Worm (Caenorhabditis elegans): ENCODE measurements around the gene srj-33.

srj-33 gene

DNA sequence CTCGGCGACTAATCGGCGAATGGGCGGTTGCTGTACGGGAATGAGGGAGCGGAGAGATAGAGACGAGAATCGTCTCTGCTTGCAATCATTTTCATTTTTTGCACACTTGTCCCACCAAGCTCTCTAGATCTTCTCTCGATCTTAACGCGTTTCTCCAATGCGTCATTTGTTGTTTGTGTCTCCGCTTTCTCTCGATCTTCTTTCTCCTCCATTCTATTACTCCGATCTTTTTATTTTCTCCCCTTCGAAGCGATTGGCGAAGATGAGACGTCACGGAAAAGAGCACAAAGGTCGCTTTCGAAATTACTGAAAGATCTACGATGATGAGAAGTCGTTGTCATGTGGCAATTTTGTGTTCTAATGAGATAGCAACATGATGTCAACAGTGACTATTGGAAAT lies 21.3 kb upstream of the srj-33 start:
- no peak for TF ChIP-seq snpc-4 (tag; optimal IDR thresholded peaks at IDR 0.05)
- peak; percentile 22 for TF ChIP-seq egl-5 (tag; optimal IDR thresholded peaks at IDR 0.05)
- TF ChIP-seq nhr-11 (tag; optimal IDR thresholded peaks at IDR 0.05) = peak; percentile 37

DNA sequence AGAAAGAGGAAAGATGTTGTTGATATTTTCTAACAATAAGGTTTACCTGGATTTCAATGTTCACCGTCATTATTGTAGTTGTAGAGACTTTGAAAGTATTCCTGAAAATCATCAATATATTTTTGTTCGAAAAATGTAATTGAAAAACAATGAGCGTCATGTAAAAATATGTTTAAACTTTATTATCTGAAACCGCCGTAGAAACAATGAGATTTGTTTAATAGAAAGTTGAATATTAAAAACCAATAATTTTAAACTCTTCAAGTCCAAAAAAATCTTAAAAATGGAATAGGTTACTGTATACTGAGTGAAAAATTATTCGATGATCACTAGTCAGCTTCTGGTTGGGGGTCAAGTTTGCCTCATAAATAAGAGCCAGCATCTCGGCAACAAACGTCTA lies 20.9 kb upstream of the srj-33 start, which contains the start of gene anmt-3:
Gene anmt-3, minus strand, starts transcription at position 101 of the 400 bp plus-strand sequence.
- no peak for TF ChIP-seq lsy-12 (tag; optimal IDR thresholded peaks at IDR 0.05)
- TF ChIP-seq nhr-77 (tag; optimal IDR thresholded peaks at IDR 0.05) = no peak
- no peak for TF ChIP-seq elt-2 (tag; optimal IDR thresholded peaks at IDR 0.05)
- no peak for TF ChIP-seq nhr-76 (tag; optimal IDR thresholded peaks at IDR 0.05)
- no peak for TF ChIP-seq mdl-1 (tag; optimal IDR thresholded peaks at IDR 0.05)
- no peak for TF ChIP-seq nhr-28 (tag; optimal IDR thresholded peaks at IDR 0.05)
- no peak for TF ChIP-seq jun-1 (tag; optimal IDR thresholded peaks at IDR 0.05)
- TF ChIP-seq unc-62 (GFP tag; optimal IDR thresholded peaks at IDR 0.05) = no peak
- no peak for TF ChIP-seq daf-12 (tag; optimal IDR thresholded peaks at IDR 0.05)
- no peak for TF ChIP-seq egl-27 (tag; optimal IDR thresholded peaks at IDR 0.05)
- no peak for TF ChIP-seq unc-39 (tag; optimal IDR thresholded peaks at IDR 0.05)
- no peak for TF ChIP-seq sea-2 (GFP tag; optimal IDR thresholded peaks at IDR 0.05)
- no peak for TF ChIP-seq R02D3.7 (tag; optimal IDR thresholded peaks at IDR 0.05)
- no peak for TF ChIP-seq elt-1 (tag; optimal IDR thresholded peaks at IDR 0.05)
- TF ChIP-seq fos-1 (tag; optimal IDR thresholded peaks at IDR 0.05) = no peak
- TF ChIP-seq pqm-1 (tag; optimal IDR thresholded peaks at IDR 0.05) = no peak
- TF ChIP-seq nhr-12 (tag; optimal IDR thresholded peaks at IDR 0.05) = no peak
- no peak for TF ChIP-seq hmg-11 (tag; optimal IDR thresholded peaks at IDR 0.05)
- no peak for TF ChIP-seq pha-4 (tag; optimal IDR thresholded peaks at IDR 0.05)

DNA sequence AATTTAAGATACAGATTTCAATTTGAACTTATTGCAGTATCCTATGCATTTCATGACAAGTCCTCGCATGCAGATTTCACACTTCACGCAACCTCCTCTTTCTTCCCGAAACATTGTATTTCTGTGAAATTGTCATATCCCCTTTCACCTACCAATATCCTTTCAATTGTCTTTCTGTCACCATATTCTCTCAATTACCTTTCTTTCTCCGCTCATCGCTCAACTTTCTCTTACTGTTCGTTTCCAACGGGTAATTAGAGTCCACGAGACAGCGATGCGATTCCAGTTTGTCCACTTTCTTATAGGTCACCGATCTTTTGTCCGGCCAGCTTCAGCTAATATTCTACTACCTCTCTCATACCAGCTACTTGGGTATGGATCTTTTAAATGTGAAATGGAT lies 15.1 kb upstream of the srj-33 start, which contains the start of gene mam-5:
Gene mam-5, plus strand, starts transcription at position 304 of the 400 bp plus-strand sequence.
- no peak for TF ChIP-seq lsy-12 (tag; optimal IDR thresholded peaks at IDR 0.05)
- no peak for TF ChIP-seq ztf-4 (tag; optimal IDR thresholded peaks at IDR 0.05)
- no peak for TF ChIP-seq nhr-25 (tag; optimal IDR thresholded peaks at IDR 0.05)
- no peak for TF ChIP-seq lin-39 (tag; optimal IDR thresholded peaks at IDR 0.05)
- TF ChIP-seq hmg-11 (tag; optimal IDR thresholded peaks at IDR 0.05) = no peak
- no peak for TF ChIP-seq unc-39 (tag; optimal IDR thresholded peaks at IDR 0.05)
- TF ChIP-seq egl-5 (tag; optimal IDR thresholded peaks at IDR 0.05) = no peak
- TF ChIP-seq unc-62 (GFP tag; optimal IDR thresholded peaks at IDR 0.05) = no peak
- TF ChIP-seq sea-2 (GFP tag; optimal IDR thresholded peaks at IDR 0.05) = no peak
- no peak for TF ChIP-seq elt-3 (tag; optimal IDR thresholded peaks at IDR 0.05)
- TF ChIP-seq daf-12 (tag; optimal IDR thresholded peaks at IDR 0.05) = no peak
- no peak for TF ChIP-seq fkh-2 (tag; optimal IDR thresholded peaks at IDR 0.05)
- no peak for TF ChIP-seq fos-1 (tag; optimal IDR thresholded peaks at IDR 0.05)
- TF ChIP-seq elt-2 (tag; optimal IDR thresholded peaks at IDR 0.05) = no peak
- TF ChIP-seq nhr-77 (tag; optimal IDR thresholded peaks at IDR 0.05) = no peak
- no peak for TF ChIP-seq R02D3.7 (tag; optimal IDR thresholded peaks at IDR 0.05)
- no peak for TF ChIP-seq pha-4 (tag; optimal IDR thresholded peaks at IDR 0.05)
- no peak for TF ChIP-seq nhr-11 (tag; optimal IDR thresholded peaks at IDR 0.05)

DNA sequence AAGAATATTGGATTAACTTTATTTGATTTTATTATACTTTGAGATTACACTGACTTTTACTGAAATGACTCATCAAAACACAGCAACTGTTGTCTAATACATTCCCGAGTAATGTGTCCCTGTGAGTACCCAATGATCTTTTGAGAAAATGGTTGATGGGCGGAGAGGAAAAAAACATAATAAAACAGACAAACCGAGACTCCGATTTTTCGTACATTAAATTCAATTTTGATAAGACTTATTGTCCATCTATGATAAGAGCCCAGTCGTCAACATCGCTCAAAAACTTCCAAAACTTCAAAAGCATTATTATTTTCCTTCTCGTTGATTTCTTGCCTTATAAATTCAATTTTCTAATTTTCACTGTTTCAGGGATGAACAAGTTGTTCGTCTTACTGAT lies 13.5 kb upstream of the srj-33 start, which contains the start of gene ttr-46:
Gene ttr-46, plus strand, starts transcription at position 373 of the 400 bp plus-strand sequence.
- TF ChIP-seq elt-2 (tag; optimal IDR thresholded peaks at IDR 0.05) (peak; percentile 68), unc-62 (GFP tag; optimal IDR thresholded peaks at IDR 0.05) (no peak), lsy-12 (tag; optimal IDR thresholded peaks at IDR 0.05) (no peak), fos-1 (tag; optimal IDR thresholded peaks at IDR 0.05) (no peak), nhr-237 (tag; optimal IDR thresholded peaks at IDR 0.05) (no peak), pqm-1 (tag; optimal IDR thresholded peaks at IDR 0.05) (peak; percentile 65), ceh-9 (tag; optimal IDR thresholded peaks at IDR 0.05) (no peak)

DNA sequence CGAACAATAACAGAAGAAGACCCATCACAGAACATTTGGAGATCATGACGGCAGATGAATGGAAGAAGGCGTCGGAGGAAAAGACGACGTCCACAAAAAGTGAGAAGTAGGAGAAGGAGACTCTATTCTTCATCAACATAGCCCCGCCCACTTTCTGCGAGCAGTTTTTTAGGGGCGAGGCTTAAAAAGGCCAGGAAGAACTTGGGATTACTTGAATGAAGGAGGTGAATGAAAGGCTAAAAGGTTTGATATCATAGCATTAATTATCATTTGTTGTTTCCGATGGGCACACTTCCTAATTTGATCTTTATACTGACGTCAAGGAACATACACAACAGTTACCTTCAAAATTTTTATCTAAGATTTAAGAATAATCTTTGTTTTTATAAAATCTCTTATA lies 11.5 kb upstream of the srj-33 start, which contains the start of gene nlp-58:
Gene nlp-58, minus strand, starts transcription at position 101 of the 400 bp plus-strand sequence.
- TF ChIP-seq ZK546.5 (tag; optimal IDR thresholded peaks at IDR 0.05) = no peak
- TF ChIP-seq nhr-77 (tag; optimal IDR thresholded peaks at IDR 0.05) = no peak
- TF ChIP-seq aly-2 (tag; optimal IDR thresholded peaks at IDR 0.05) = no peak
- no peak for TF ChIP-seq elt-2 (tag; optimal IDR thresholded peaks at IDR 0.05)
- TF ChIP-seq nhr-76 (tag; optimal IDR thresholded peaks at IDR 0.05) = no peak
- TF ChIP-seq hmg-11 (tag; optimal IDR thresholded peaks at IDR 0.05) = no peak
- TF ChIP-seq nhr-237 (tag; optimal IDR thresholded peaks at IDR 0.05) = no peak
- no peak for TF ChIP-seq ceh-82 (tag; optimal IDR thresholded peaks at IDR 0.05)
- TF ChIP-seq pha-4 (tag; optimal IDR thresholded peaks at IDR 0.05) = no peak
- TF ChIP-seq ceh-16 (tag; optimal IDR thresholded peaks at IDR 0.05) = no peak
- no peak for TF ChIP-seq tbx-2 (tag; optimal IDR thresholded peaks at IDR 0.05)
- no peak for TF ChIP-seq lin-39 (tag; optimal IDR thresholded peaks at IDR 0.05)
- no peak for TF ChIP-seq elt-3 (tag; optimal IDR thresholded peaks at IDR 0.05)
- no peak for TF ChIP-seq sea-2 (GFP tag; optimal IDR thresholded peaks at IDR 0.05)
- no peak for TF ChIP-seq ztf-4 (tag; optimal IDR thresholded peaks at IDR 0.05)

All from whole organism, L3 larva.